Worm (Caenorhabditis elegans): ENCODE results near the gene nhr-166.
A peak's percentile ranks its signal among the peaks of the same experiment; 100 is the strongest.

Gene nhr-166

DNA sequence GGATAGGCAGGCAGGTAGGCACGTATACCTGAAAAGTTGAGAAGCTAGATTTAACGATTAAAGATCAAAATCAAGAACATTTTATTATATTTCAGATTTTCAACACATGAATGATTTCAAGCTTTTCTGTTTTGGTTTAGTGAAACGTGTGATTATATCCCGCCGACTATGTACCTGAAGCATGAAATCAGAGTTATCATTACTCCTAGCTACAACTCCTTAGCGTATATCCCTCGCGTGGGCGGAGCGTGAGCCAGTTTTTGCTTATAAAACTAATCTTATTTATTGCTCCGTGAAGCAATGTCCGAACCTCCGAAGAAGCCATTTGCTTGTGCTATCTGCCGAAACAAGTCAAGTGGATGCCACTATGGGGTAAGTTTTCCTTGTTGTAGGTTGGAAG is at the start of gene nhr-166:
nhr-166 (plus strand) TSS at position 301 of the 400 bp plus-strand sequence.
- TF ChIP-seq set-16 (GFP tag; IDR thresholded peaks at IDR 0.05) (no peak), unc-39 (tag; optimal IDR thresholded peaks at IDR 0.05) (no peak), Y75B8A.6 (GFP tag; IDR thresholded peaks at IDR 0.05) (no peak)

DNA sequence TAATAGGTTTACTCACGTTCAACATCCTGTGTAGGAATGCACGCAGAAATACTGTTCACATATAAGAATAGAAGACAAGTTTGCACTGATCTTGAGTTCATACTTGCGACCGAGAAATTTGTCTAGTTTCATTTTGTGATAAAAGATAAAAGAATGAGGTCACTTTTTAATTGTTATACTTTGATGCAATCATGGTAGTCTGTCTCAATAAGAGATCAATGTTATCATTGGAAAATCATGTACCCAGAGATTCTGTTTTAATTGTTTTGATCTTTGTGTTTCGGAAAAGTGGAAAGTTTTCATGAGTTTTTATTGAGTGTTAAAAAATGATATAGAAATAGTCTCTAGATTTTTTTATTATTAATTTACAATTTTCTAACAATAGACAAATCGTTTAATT is 47.7 kb upstream of the nhr-166 start, which contains the start of gene F54D10.9:
F54D10.9 (minus strand) TSS at position 101 of the 400 bp plus-strand sequence.
- TF ChIP-seq lin-15B (tag; optimal IDR thresholded peaks at IDR 0.05) = no peak
- TF ChIP-seq duxl-1 (tag; optimal IDR thresholded peaks at IDR 0.05; ENCODE audit: poor library complexity) = no peak
- TF ChIP-seq nhr-48 (tag; optimal IDR thresholded peaks at IDR 0.05) = no peak
- TF ChIP-seq nhr-111 (GFP tag; optimal IDR thresholded peaks at IDR 0.05) = no peak
- no peak for TF ChIP-seq snpc-4 (tag; optimal IDR thresholded peaks at IDR 0.05)
- TF ChIP-seq set-16 (GFP tag; IDR thresholded peaks at IDR 0.05) = no peak
- TF ChIP-seq ceh-32 (tag; optimal IDR thresholded peaks at IDR 0.05; ENCODE audit: poor library complexity) = no peak
- TF ChIP-seq dmd-8 (GFP tag; IDR thresholded peaks at IDR 0.05) = no peak
- TF ChIP-seq snpc-1.2 (GFP tag; IDR thresholded peaks at IDR 0.05) = no peak

DNA sequence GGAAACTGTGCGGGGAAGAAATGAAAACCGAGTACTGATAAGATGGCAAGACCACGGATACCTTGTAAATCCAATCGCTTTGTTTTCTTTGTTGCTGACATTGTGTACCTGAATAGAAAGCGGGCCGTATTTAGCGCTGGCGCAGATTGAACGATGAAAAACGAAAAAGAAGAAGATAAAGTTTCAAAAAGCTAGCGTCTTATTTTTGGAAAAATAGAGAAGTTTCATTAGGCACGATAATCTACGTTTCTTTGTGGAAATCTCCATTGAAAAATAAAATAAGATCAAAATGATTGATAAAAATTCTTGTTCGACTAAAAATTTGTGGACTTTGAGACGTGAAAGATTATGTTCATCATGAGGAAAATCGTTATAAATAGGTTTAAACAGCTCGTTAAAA is 44.1 kb upstream of the nhr-166 start, which contains the start of gene oac-4:
oac-4 (minus strand) TSS at position 101 of the 400 bp plus-strand sequence.
- TF ChIP-seq ctbp-1 (GFP tag; IDR thresholded peaks at IDR 0.05) = 0 out of 2 replicates have a peak, but pooled peaks have one; percentile 6
- no peak for TF ChIP-seq lsy-2 (tag; optimal IDR thresholded peaks at IDR 0.05)

ce11 chrII:3839562-3839961 is 40.5 kb upstream of the nhr-166 start, which contains the start of gene C17A2.4:
TSS of gene C17A2.4 (plus strand) at chrII:3839862.
- TF ChIP-seq aha-1 (tag) (peak; percentile 10), unc-62 (GFP tag; optimal IDR thresholded peaks at IDR 0.05 in 1 of 2) (no peak), unc-62 (tag; optimal IDR thresholded peaks at IDR 0.05) (no peak), lin-29 (GFP tag; IDR thresholded peaks at IDR 0.05) (no peak), ceh-20 (GFP tag; IDR thresholded peaks at IDR 0.05) (no peak), F26F4.8 (GFP tag; conservative IDR thresholded peaks at IDR 0.05) (no peak), madf-5 (GFP tag; IDR thresholded peaks at IDR 0.05) (no peak)

- TF ChIP-seq sdz-12 (GFP tag; optimal IDR thresholded peaks at IDR 0.05) (no peak), aha-1 (tag) (peak; percentile 78)
These were observed 36.7 kb upstream of the nhr-166 start, which contains the start of the genes C17A2.7 and C17A2.3 for ce11 chrII:3843305-3843704. TSS of gene C17A2.7 (minus strand) at chrII:3843405. TSS of gene C17A2.3 (plus strand) at chrII:3843609.

DNA sequence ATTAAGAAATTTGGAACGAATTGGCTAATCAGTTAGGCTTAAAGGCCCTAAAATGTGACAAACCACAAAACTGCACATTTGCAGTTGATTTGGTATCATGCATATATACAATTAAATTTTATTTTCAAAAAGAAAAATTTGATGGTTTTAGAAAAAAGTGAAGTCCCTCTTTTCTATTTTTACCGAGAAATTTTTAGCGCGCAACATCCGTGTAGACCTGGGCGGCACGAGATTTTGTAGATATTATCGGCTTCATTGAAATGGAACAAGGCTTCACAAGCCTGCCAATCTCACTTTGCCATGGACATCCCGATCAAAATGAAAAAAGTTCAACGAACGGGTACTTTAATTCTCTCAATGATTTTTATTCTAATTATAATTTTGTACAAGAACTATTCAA is 34.0 kb upstream of the nhr-166 start, which contains the start of gene C17A2.2:
C17A2.2 (plus strand) TSS at position 301 of the 400 bp plus-strand sequence.
- TF ChIP-seq ceh-20 (GFP tag; IDR thresholded peaks at IDR 0.05) (no peak), unc-62 (GFP tag; optimal IDR thresholded peaks at IDR 0.05 in 1 of 2) (peak in 1 of 2 experiments; percentile 69), unc-62 (tag; optimal IDR thresholded peaks at IDR 0.05) (no peak)

- TF ChIP-seq nhr-77 (tag; optimal IDR thresholded peaks at IDR 0.05) (no peak), lin-15B (tag; optimal IDR thresholded peaks at IDR 0.05) (no peak)
These were observed 29.4 kb upstream of the nhr-166 start, which contains the start of gene nhr-72 for ce11 chrII:3850655-3851054. TSS of gene nhr-72 (minus strand) at chrII:3850755.

DNA sequence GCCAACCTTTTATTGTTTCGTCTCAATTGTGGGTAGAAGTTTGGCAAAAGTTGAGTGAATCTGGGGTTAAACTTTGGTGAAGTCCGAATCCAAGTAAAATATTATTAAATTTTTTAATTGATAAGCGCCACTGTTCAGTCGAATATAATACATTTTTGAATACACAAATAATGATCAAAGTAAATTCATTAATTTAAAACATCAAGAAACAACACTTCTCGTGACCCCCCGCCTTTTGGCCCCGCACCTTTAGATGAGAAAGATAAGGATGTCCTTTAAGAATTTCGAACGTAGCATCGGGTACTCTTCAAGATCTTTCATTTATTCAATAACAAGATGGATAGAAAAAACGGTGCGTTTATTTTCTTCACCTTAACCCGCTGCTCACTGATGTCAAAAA is 27.4 kb upstream of the nhr-166 start, which contains the start of gene nhr-257:
nhr-257 (plus strand) TSS at position 301 of the 400 bp plus-strand sequence.
- no peak for TF ChIP-seq hmg-1.1 (GFP tag; IDR thresholded peaks at IDR 0.05)
- TF ChIP-seq madf-5 (GFP tag; IDR thresholded peaks at IDR 0.05) = no peak
- no peak for TF ChIP-seq F10B5.3 (tag; optimal IDR thresholded peaks at IDR 0.05)
- no peak for TF ChIP-seq daf-8 (GFP tag; IDR thresholded peaks at IDR 0.05)
- TF ChIP-seq nhr-76 (tag; optimal IDR thresholded peaks at IDR 0.05) = no peak
- TF ChIP-seq unc-130 (GFP tag; optimal IDR thresholded peaks at IDR 0.05) = no peak
- no peak for TF ChIP-seq attf-4 (tag; optimal IDR thresholded peaks at IDR 0.05)
- no peak for TF ChIP-seq lin-1 (GFP tag; IDR thresholded peaks at IDR 0.05)
- no peak for TF ChIP-seq unc-39 (tag; optimal IDR thresholded peaks at IDR 0.05)
- TF ChIP-seq madf-9 (GFP tag; conservative IDR thresholded peaks at IDR 0.05) = no peak
- no peak for TF ChIP-seq dpl-1 (GFP tag; optimal IDR thresholded peaks at IDR 0.05)
- TF ChIP-seq ama-1 (optimal IDR thresholded peaks at IDR 0.05) = no peak
- no peak for TF ChIP-seq F49E8.2 (tag; optimal IDR thresholded peaks at IDR 0.05; ENCODE audit: borderline replicate concordance)
